Worm (Caenorhabditis elegans): ENCODE results near the gene twk-40.

ce11 chrIII:13495571-13495970 lies 3.3 kb upstream of the twk-40 start, which contains the start of gene T28A8.2:
- TF ChIP-seq ama-1 (optimal IDR thresholded peaks at IDR 0.05) (no peak), jun-1 (tag; optimal IDR thresholded peaks at IDR 0.05) (no peak), dpl-1 (GFP tag; optimal IDR thresholded peaks at IDR 0.05) (no peak), zag-1 (tag; optimal IDR thresholded peaks at IDR 0.05) (no peak), isw-1 (GFP tag; IDR thresholded peaks at IDR 0.05) (no peak), pag-3 (tag; optimal IDR thresholded peaks at IDR 0.05; ENCODE audit: borderline replicate concordance, insufficient read depth) (no peak)

Data from whole organism, L1 larva.